Worm (Caenorhabditis elegans) whole organism, L1 larva: ENCODE measurements around the gene nhr-136.

Source experiments
- C16A3.4 ChIP-seq: fragments of 150-350 bp; optimal IDR thresholded peaks from 2 replicates; lab custom pipeline; 2014; ENCODE audit warnings: missing biosample characterization, missing genetic modification characterization
- Y116A8C.19 ChIP-seq: sonication (generic microtip); optimal IDR thresholded peaks from 2 replicates; lab custom pipeline; 2016; ENCODE audit warnings: missing compliant biosample characterization, missing genetic modification characterization, borderline replicate concordance
- aly-2 ChIP-seq: fragments of 150-350 bp; optimal IDR thresholded peaks from 2 replicates; lab custom pipeline; 2014; ENCODE audit warnings: missing biosample characterization, missing genetic modification characterization
- ama-1 ChIP-seq: fragments of 150-350 bp; optimal IDR thresholded peaks from 2 replicates; lab custom pipeline; 2014
- ceh-63 ChIP-seq: fragments of 200-800 bp; sonication (Bioruptor generic); optimal IDR thresholded peaks from 2 replicates; lab custom pipeline; 2018; ENCODE audit warnings: mild to moderate bottlenecking, missing genetic modification characterization, missing compliant biosample characterization
- ceh-82 ChIP-seq, 3 experiments: fragments of 150-350 bp in 1 of 3; sonication (generic microtip) in 2 of 3; optimal IDR thresholded peaks; 2 replicates each; lab custom pipeline; 2014 to 2017; ENCODE audit warnings: missing biosample characterization in 3 of 3, missing genetic modification characterization in 3 of 3
- efl-1 ChIP-seq, 4 experiments: fragments of 150-350 bp; optimal IDR thresholded peaks in 3 of 4; peaks in 1 of 4; 1 replicate in 1 of 4; 2 replicates in 3 of 4; lab custom pipeline; 2014; ENCODE audit warnings: missing biosample characterization in 2 of 4, missing genetic modification characterization in 2 of 4, missing genetic modification reagents in 2 of 4
- egl-27 ChIP-seq, 2 experiments: fragments of 150-350 bp in 1 of 2; sonication (generic microtip); optimal IDR thresholded peaks; 3 replicates each; lab custom pipeline; 2017 to 2018; ENCODE audit warnings: missing biosample characterization in 2 of 2, missing genetic modification characterization in 2 of 2, missing genetic modification reagents in 2 of 2
- elt-2 ChIP-seq: sonication (generic microtip); optimal IDR thresholded peaks from 2 replicates; lab custom pipeline; 2016; ENCODE audit warnings: missing genetic modification characterization, mild to moderate bottlenecking, inconsistent platforms, missing compliant biosample characterization, missing genetic modification reagents
- elt-3 ChIP-seq, 6 experiments: fragments of 150-350 bp in 1 of 6; sonication (generic microtip); optimal IDR thresholded peaks; 2 replicates each; lab custom pipeline; 2017 to 2018; ENCODE audit warnings: missing biosample characterization in 6 of 6, missing genetic modification characterization in 6 of 6, inconsistent platforms in 1 of 6
- grh-1 ChIP-seq: fragments of 200-800 bp; sonication (Bioruptor generic); IDR thresholded peaks from 2 replicates; pipeline ENCODE4 v1.3.6; 2022; ENCODE audit warnings: missing genetic modification reagents, missing genetic modification characterization, missing compliant biosample characterization
- hpl-2 ChIP-seq: fragments of 150-350 bp; optimal IDR thresholded peaks from 2 replicates; lab custom pipeline; 2014; ENCODE audit warnings: missing biosample characterization, missing genetic modification reagents, missing genetic modification characterization
- lin-13 ChIP-seq: fragments of 150-350 bp; optimal IDR thresholded peaks from 2 replicates; lab custom pipeline; 2014; ENCODE audit warnings: missing biosample characterization, missing genetic modification reagents, missing genetic modification characterization
- lin-14 ChIP-seq: fragments of 200-800 bp; sonication (Bioruptor generic); optimal IDR thresholded peaks from 2 replicates; lab custom pipeline; 2018; ENCODE audit warnings: mild to moderate bottlenecking, missing genetic modification characterization, moderate library complexity, missing compliant biosample characterization
- mdl-1 ChIP-seq, 2 experiments: fragments of 150-350 bp; optimal IDR thresholded peaks; 2 replicates each; lab custom pipeline; 2014 to 2017; ENCODE audit warnings: missing biosample characterization in 2 of 2, missing genetic modification characterization in 2 of 2, inconsistent platforms in 1 of 2
- nhr-19 ChIP-seq: fragments of 200-800 bp; sonication (Bioruptor generic); conservative IDR thresholded peaks from 2 replicates; pipeline ENCODE4 v1.3.6; 2022; ENCODE audit warnings: missing genetic modification characterization, missing compliant biosample characterization
- nhr-47 ChIP-seq: sonication (generic microtip); optimal IDR thresholded peaks from 2 replicates; lab custom pipeline; 2016; ENCODE audit warnings: mild to moderate bottlenecking, missing genetic modification characterization, moderate library complexity, missing compliant biosample characterization
- nhr-77 ChIP-seq: fragments of 150-350 bp; optimal IDR thresholded peaks from 2 replicates; lab custom pipeline; 2014; ENCODE audit warnings: missing biosample characterization, missing genetic modification characterization
- nhr-84 ChIP-seq: sonication (generic microtip); optimal IDR thresholded peaks from 2 replicates; lab custom pipeline; 2017; ENCODE audit warnings: missing biosample characterization, missing genetic modification characterization
- nhr-85 ChIP-seq: sonication (generic microtip); peaks from one replicate; lab custom pipeline; 2016; ENCODE audit warnings: missing genetic modification characterization, inconsistent platforms, missing compliant biosample characterization
- rnt-1 ChIP-seq: sonication (generic microtip); optimal IDR thresholded peaks from 2 replicates; lab custom pipeline; 2016; ENCODE audit warnings: mild to moderate bottlenecking, missing genetic modification characterization, moderate library complexity, missing compliant biosample characterization
- snpc-4 ChIP-seq: fragments of 150-350 bp; optimal IDR thresholded peaks from 2 replicates; lab custom pipeline; 2014; ENCODE audit warnings: missing biosample characterization, missing genetic modification characterization
- snu-23 ChIP-seq: sonication (generic microtip); optimal IDR thresholded peaks from 2 replicates; lab custom pipeline; 2016; ENCODE audit warnings: missing genetic modification characterization, missing compliant biosample characterization
- swsn-7 ChIP-seq: sonication (generic microtip); optimal IDR thresholded peaks from 2 replicates; lab custom pipeline; 2016; ENCODE audit warnings: missing genetic modification characterization, missing compliant biosample characterization
- unc-62 ChIP-seq: fragments of 150-350 bp; optimal IDR thresholded peaks from 2 replicates; lab custom pipeline; 2014; ENCODE audit warnings: missing biosample characterization, missing genetic modification reagents, missing genetic modification characterization
- xbp-1 ChIP-seq: sonication (generic microtip); optimal IDR thresholded peaks from 2 replicates; lab custom pipeline; 2016; ENCODE audit warnings: missing genetic modification characterization, missing compliant biosample characterization
- zip-4 ChIP-seq: fragments of 200-800 bp; sonication (Bioruptor generic); optimal IDR thresholded peaks from 2 replicates; lab custom pipeline; 2018; ENCODE audit warnings: mild to moderate bottlenecking, missing genetic modification characterization, moderate library complexity, missing compliant biosample characterization
- ztf-4 ChIP-seq: fragments of 150-350 bp; optimal IDR thresholded peaks from 2 replicates; lab custom pipeline; 2014; ENCODE audit warnings: missing biosample characterization, missing genetic modification characterization

Gene nhr-136

ce11 chrV:12074886-12075285, 32.1 kb upstream of the nhr-136 start, which contains the start of gene R07B7.6:
R07B7.6 (minus strand) TSS chrV:12074986.
- TF ChIP-seq zip-4 (GFP tag; lab: Kevin White, UChicago) (no peak), aly-2 (no peak), swsn-7 (tag; lab: Kevin White, UChicago) (no peak), unc-62 (no peak), snu-23 (GFP tag; lab: Kevin White, UChicago) (no peak), ceh-63 (GFP tag; lab: Kevin White, UChicago) (no peak), ama-1 (lab: Kevin White, UChicago) (no peak), nhr-19 (GFP tag; lab: Robert Waterston, UW) (no peak)

- TF ChIP-seq elt-2 (peak; percentile 29), ama-1 (lab: Kevin White, UChicago) (no peak), efl-1 (optimal IDR thresholded peaks at IDR 0.05; lab: Kevin White, UChicago) (no peak), efl-1 (GFP tag; optimal IDR thresholded peaks at IDR 0.05 in 1 of 2; lab: Kevin White, UChicago) (peak in 1 of 2 experiments; percentile 45)
Observed at ce11 chrV:12075983-12076382, 31.0 kb upstream of the nhr-136 start.

ce11 chrV:12080274-12080673, 26.7 kb upstream of the nhr-136 start, which contains the start of gene R07B7.9:
R07B7.9 (minus strand) TSS chrV:12080374.
- no peak for TF ChIP-seq rnt-1
- TF ChIP-seq grh-1 (GFP tag; lab: Robert Waterston, UW) = no peak
- no peak for TF ChIP-seq xbp-1 (tag; lab: Kevin White, UChicago)
- TF ChIP-seq elt-3 (tag; optimal IDR thresholded peaks at IDR 0.05; lab: Kevin White, UChicago) = no peak
- no peak for TF ChIP-seq ceh-82 (tag; optimal IDR thresholded peaks at IDR 0.05; lab: Kevin White, UChicago)
- TF ChIP-seq lin-13 = no peak
- TF ChIP-seq ztf-4 = no peak
- TF ChIP-seq nhr-84 (tag; lab: Kevin White, UChicago) = no peak
- no peak for TF ChIP-seq hpl-2 (GFP tag; lab: Kevin White, UChicago)
- TF ChIP-seq, all 84 proteins: peak for 0

- TF ChIP-seq snpc-4 (tag; lab: Kevin White, UChicago) (no peak), hpl-2 (GFP tag; lab: Kevin White, UChicago) (no peak), efl-1 (optimal IDR thresholded peaks at IDR 0.05; lab: Kevin White, UChicago) (peak; percentile 22 to 52), efl-1 (GFP tag; optimal IDR thresholded peaks at IDR 0.05 in 1 of 2; lab: Kevin White, UChicago) (peak in 1 of 2 experiments; percentile 50), lin-14 (GFP tag; lab: Kevin White, UChicago) (peak; percentile 7)
Observed at ce11 chrV:12082932-12083331, 24.0 kb upstream of the nhr-136 start, which contains the start of gene R07B7.10. R07B7.10 (plus strand) TSS chrV:12083216.

ce11 chrV:12084216-12084615, 22.7 kb upstream of the nhr-136 start, which contains the start of gene R07B7.8:
R07B7.8 (minus strand) TSS chrV:12084316.
- TF ChIP-seq Y116A8C.19 (tag; lab: Kevin White, UChicago) (no peak), elt-2 (peak; percentile 8)
- TF ChIP-seq, all 84 proteins: peak for 1

DNA sequence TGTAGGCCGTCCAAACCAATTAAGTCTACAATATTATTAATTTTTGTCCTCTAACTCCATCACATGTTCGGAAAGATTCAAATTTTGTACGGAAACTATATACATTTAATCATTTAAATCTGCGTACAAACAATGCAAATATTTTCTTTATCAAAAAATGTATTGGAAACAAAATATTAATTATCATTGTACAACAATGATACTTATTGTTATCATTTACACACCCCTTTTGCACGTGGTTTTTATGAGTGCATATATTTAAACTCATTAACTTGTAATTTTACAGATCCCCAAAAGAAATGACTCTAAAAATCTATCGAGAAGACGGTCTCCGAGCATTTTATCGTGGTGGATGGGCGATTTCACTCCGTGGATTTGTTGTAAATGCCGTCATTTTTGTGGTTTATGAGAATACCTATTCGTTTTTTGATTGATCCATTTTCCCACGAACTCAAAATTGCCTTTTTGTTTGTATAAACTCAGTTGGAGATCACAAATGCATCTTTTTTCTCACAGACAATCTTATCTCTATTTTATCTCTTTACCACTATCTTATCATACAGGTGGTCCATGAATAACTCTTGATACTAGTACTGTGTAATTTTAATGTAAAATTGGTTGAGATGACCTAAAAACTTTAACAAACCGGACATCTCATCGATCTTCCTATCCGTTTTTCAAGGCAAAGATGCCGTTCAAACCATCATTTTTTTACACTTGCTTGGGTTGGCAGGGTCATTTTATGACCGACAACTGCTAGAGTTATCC, 20.9 kb upstream of the nhr-136 start:
- TF ChIP-seq elt-2 (peak; percentile 63), lin-14 (GFP tag; lab: Kevin White, UChicago) (peak; percentile 3), C16A3.4 (tag; lab: Kevin White, UChicago) (no peak), nhr-47 (no peak), elt-3 (tag; optimal IDR thresholded peaks at IDR 0.05; lab: Kevin White, UChicago) (peak; percentile 75 to 98 (median 94)), nhr-85 (tag; lab: Kevin White, UChicago) (peak; percentile 6), egl-27 (tag; optimal IDR thresholded peaks at IDR 0.05; lab: Kevin White, UChicago) (no peak), mdl-1 (tag; optimal IDR thresholded peaks at IDR 0.05; lab: Kevin White, UChicago) (no peak), nhr-77 (tag; lab: Kevin White, UChicago) (no peak)
